Worm (Caenorhabditis elegans) whole organism, young adult: ENCODE data around the gene nspg-14.

ENCODE experiments used
- T07F8.4 ChIP-seq: sonication (generic microtip); optimal IDR thresholded peaks from 2 replicates; lab custom pipeline; 2016; ENCODE audit warnings: mild to moderate bottlenecking, missing genetic modification characterization, moderate library complexity, missing compliant biosample characterization
- die-1 ChIP-seq: sonication (generic microtip); optimal IDR thresholded peaks from 2 replicates; lab custom pipeline; 2016; ENCODE audit warnings: missing genotype, mild to moderate bottlenecking, missing genetic modification characterization, missing compliant biosample characterization
- dox-1 ChIP-seq: fragments of 200-800 bp; sonication (Bioruptor generic); IDR thresholded peaks from 2 replicates; pipeline ENCODE4 v1.3.6; 2022; ENCODE audit warnings: missing genetic modification reagents, missing genetic modification characterization, missing compliant biosample characterization
- dpl-1 ChIP-seq: fragments of 150-350 bp; optimal IDR thresholded peaks from 2 replicates; lab custom pipeline; 2014; ENCODE audit warnings: missing biosample characterization, missing genetic modification reagents, missing genetic modification characterization
- him-1 ChIP-seq: sonication (generic microtip); optimal IDR thresholded peaks from 2 replicates; lab custom pipeline; 2016; ENCODE audit warnings: missing genotype, missing genetic modification reagents, missing genetic modification characterization, missing compliant biosample characterization
- let-526 ChIP-seq: fragments of 200-800 bp; sonication (Bioruptor generic); IDR thresholded peaks from 2 replicates; pipeline ENCODE4 v1.3.6; 2022; ENCODE audit warnings: missing genetic modification reagents, missing genetic modification characterization, missing compliant biosample characterization
- nfya-1 ChIP-seq: sonication (generic microtip); optimal IDR thresholded peaks from 2 replicates; lab custom pipeline; 2017; ENCODE audit warnings: antibody characterized with exemption, missing compliant biosample characterization, missing genetic modification characterization, borderline replicate concordance; ENCODE audit not compliant: insufficient read depth
- tbp1 ChIP-seq: fragments of 200-800 bp; sonication (Bioruptor generic); optimal IDR thresholded peaks from 2 replicates; lab custom pipeline; 2018; ENCODE audit warnings: mild to moderate bottlenecking, missing genetic modification characterization, missing compliant biosample characterization
- tbx-9 ChIP-seq: sonication (generic microtip); optimal IDR thresholded peaks from 2 replicates; lab custom pipeline; 2016; ENCODE audit warnings: borderline replicate concordance, missing genetic modification characterization, inconsistent platforms, missing compliant biosample characterization
- unc-130 ChIP-seq: sonication (generic microtip); optimal IDR thresholded peaks from 2 replicates; lab custom pipeline; 2016; ENCODE audit warnings: missing genetic modification reagents, missing genetic modification characterization, missing compliant biosample characterization
- ztf-25 ChIP-seq: fragments of 200-800 bp; sonication (Bioruptor generic); IDR thresholded peaks from 2 replicates; pipeline ENCODE4 v1.3.6; 2022; ENCODE audit warnings: missing genetic modification reagents, missing genetic modification characterization, missing compliant biosample characterization

DNA sequence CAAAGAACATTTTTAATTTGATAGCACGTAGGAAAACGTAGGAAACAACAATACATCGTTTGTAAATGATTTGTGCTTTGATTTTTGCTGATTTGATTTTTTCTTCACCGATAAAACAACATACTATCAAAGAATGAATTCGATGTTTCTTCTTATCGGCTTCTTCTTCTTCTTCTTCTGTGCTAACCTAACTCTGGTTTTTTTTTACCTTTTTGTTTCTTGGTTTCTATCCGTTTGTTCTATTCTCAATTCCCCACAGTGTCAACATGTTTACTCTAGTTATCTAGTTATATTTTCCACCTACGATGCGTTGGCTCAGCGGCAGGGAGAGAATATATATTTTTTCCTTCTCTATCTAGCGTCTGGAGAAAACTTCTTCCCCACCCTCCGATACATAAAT, 45.0 kb upstream of the nspg-14 start:
- TF ChIP-seq unc-130 (GFP tag; lab: Kevin White, UChicago) (no peak), let-526 (GFP tag; lab: Robert Waterston, UW) (no peak), die-1 (tag; lab: Kevin White, UChicago) (no peak), him-1 (tag; lab: Kevin White, UChicago) (no peak), dox-1 (no peak), ztf-25 (GFP tag; lab: Robert Waterston, UW) (no peak), tbx-9 (no peak), tbp1 (no peak), dpl-1 (GFP tag; lab: Kevin White, UChicago) (no peak), T07F8.4 (no peak), nfya-1 (tag; lab: Kevin White, UChicago) (no peak)
